Worm (Caenorhabditis elegans) whole organism, L4 larva: Measurements from ENCODE around the gene glb-16.

Source experiments
- F10B5.3 ChIP-seq: sonication (generic microtip); optimal IDR thresholded peaks from 2 replicates; lab custom pipeline; 2016; ENCODE audit warnings: mild to moderate bottlenecking, missing genetic modification characterization, missing compliant biosample characterization
- F26F4.8 ChIP-seq: fragments of 200-800 bp; sonication (Bioruptor generic); conservative IDR thresholded peaks from 2 replicates; pipeline ENCODE4 v1.3.6; 2022; ENCODE audit warnings: missing genetic modification characterization, missing compliant biosample characterization
- R02D3.7 ChIP-seq: fragments of 150-350 bp; sonication (generic microtip); optimal IDR thresholded peaks from 3 replicates; lab custom pipeline; 2014; ENCODE audit warnings: missing biosample characterization, missing genetic modification characterization
- ZK337.2 ChIP-seq: fragments of 200-800 bp; sonication (Bioruptor generic); IDR thresholded peaks from 2 replicates; pipeline ENCODE4 v1.3.6; 2022; ENCODE audit warnings: missing genetic modification reagents, missing genetic modification characterization, missing compliant biosample characterization
- arid-1 ChIP-seq: fragments of 200-800 bp; sonication (Bioruptor generic); conservative IDR thresholded peaks from 2 replicates; pipeline ENCODE4 v1.3.6; 2022; ENCODE audit warnings: missing genetic modification reagents, missing genetic modification characterization, missing compliant biosample characterization
- ceh-32 ChIP-seq: sonication (generic microtip); optimal IDR thresholded peaks from 2 replicates; lab custom pipeline; 2016; ENCODE audit warnings: mild to moderate bottlenecking, missing genetic modification characterization, missing compliant biosample characterization; ENCODE audit not compliant: poor library complexity
- daf-12 ChIP-seq: fragments of 150-350 bp; optimal IDR thresholded peaks from 2 replicates; lab custom pipeline; 2014; ENCODE audit warnings: missing biosample characterization, missing genetic modification reagents, missing genetic modification characterization
- daf-16 ChIP-seq, 3 experiments: sonication (generic microtip); optimal IDR thresholded peaks; 2 replicates each; lab custom pipeline; 2016 to 2017; ENCODE audit warnings: missing genetic modification characterization in 3 of 3, missing genetic modification reagents in 3 of 3, mild to moderate bottlenecking in 2 of 3, missing compliant biosample characterization in 2 of 3, missing biosample characterization in 1 of 3, moderate library complexity in 1 of 3
- dmd-6 ChIP-seq: fragments of 200-800 bp; sonication (Bioruptor generic); IDR thresholded peaks from 2 replicates; pipeline ENCODE4 v1.3.6; 2022; ENCODE audit warnings: missing genetic modification reagents, missing genetic modification characterization, missing compliant biosample characterization
- dpl-1 ChIP-seq: fragments of 150-350 bp; optimal IDR thresholded peaks from 2 replicates; lab custom pipeline; 2014; ENCODE audit warnings: missing biosample characterization, missing genetic modification reagents, missing genetic modification characterization
- dve-1 ChIP-seq: sonication (generic microtip); optimal IDR thresholded peaks from 2 replicates; lab custom pipeline; 2017; ENCODE audit warnings: antibody characterized with exemption, mild to moderate bottlenecking, missing genetic modification characterization, missing compliant biosample characterization; ENCODE audit not compliant: insufficient read depth
- hif-1 ChIP-seq, 2 experiments: sonication (generic microtip); optimal IDR thresholded peaks; 2 replicates each; lab custom pipeline; 2016 to 2017; ENCODE audit warnings: missing compliant biosample characterization in 2 of 2, missing genetic modification characterization in 2 of 2, missing genetic modification reagents in 2 of 2, missing genotype in 2 of 2, mild to moderate bottlenecking in 1 of 2
- hlh-11 ChIP-seq: fragments of 200-800 bp; sonication (Bioruptor generic); optimal IDR thresholded peaks from 2 replicates; lab custom pipeline; 2018; ENCODE audit warnings: mild to moderate bottlenecking, missing genetic modification characterization, missing compliant biosample characterization
- hmg-1.1 ChIP-seq: fragments of 200-800 bp; sonication (Bioruptor generic); IDR thresholded peaks from 2 replicates; pipeline ENCODE4 v1.3.6; 2022; ENCODE audit warnings: missing genetic modification reagents, missing genetic modification characterization, missing compliant biosample characterization
- lin-1 ChIP-seq: fragments of 200-800 bp; sonication (Bioruptor generic); IDR thresholded peaks from 2 replicates; pipeline ENCODE4 v1.3.6; 2022; ENCODE audit warnings: missing genetic modification reagents, missing genetic modification characterization, missing compliant biosample characterization
- lsy-2 ChIP-seq, 2 experiments: fragments of 150-350 bp in 1 of 2; sonication (generic microtip) in 1 of 2; optimal IDR thresholded peaks; 2 replicates each; lab custom pipeline; 2014 to 2017; ENCODE audit warnings: missing biosample characterization in 2 of 2, missing genetic modification characterization in 2 of 2
- mdl-1 ChIP-seq, 2 experiments: fragments of 150-350 bp in 1 of 2; sonication (generic microtip) in 1 of 2; optimal IDR thresholded peaks; 2 replicates each; lab custom pipeline; 2014 to 2017; ENCODE audit warnings: missing biosample characterization in 2 of 2, missing genetic modification characterization in 2 of 2
- mdt-29 ChIP-seq: fragments of 200-800 bp; sonication (Bioruptor generic); IDR thresholded peaks from 2 replicates; pipeline ENCODE4 v1.3.6; 2022; ENCODE audit warnings: missing genetic modification reagents, missing genetic modification characterization, missing compliant biosample characterization
- mep-1 ChIP-seq: fragments of 150-350 bp; sonication (generic microtip); optimal IDR thresholded peaks from 3 replicates; lab custom pipeline; 2014; ENCODE audit warnings: missing biosample characterization, missing genetic modification characterization
- mxl-3 ChIP-seq: fragments of 200-800 bp; sonication (Bioruptor generic); optimal IDR thresholded peaks from 2 replicates; lab custom pipeline; 2018; ENCODE audit warnings: mild to moderate bottlenecking, missing genetic modification characterization, missing compliant biosample characterization
- nhr-102 ChIP-seq: sonication (generic microtip); optimal IDR thresholded peaks from 2 replicates; lab custom pipeline; 2016; ENCODE audit warnings: mild to moderate bottlenecking, missing genetic modification characterization, moderate library complexity, missing compliant biosample characterization
- nhr-11 ChIP-seq: fragments of 150-350 bp; optimal IDR thresholded peaks from 2 replicates; lab custom pipeline; 2014; ENCODE audit warnings: missing biosample characterization, missing genetic modification characterization
- nhr-28 ChIP-seq: fragments of 150-350 bp; optimal IDR thresholded peaks from 2 replicates; lab custom pipeline; 2014; ENCODE audit warnings: missing biosample characterization, missing genetic modification characterization
- nhr-41 ChIP-seq: fragments of 200-800 bp; sonication (Bioruptor generic); IDR thresholded peaks from 2 replicates; pipeline ENCODE4 v1.3.6; 2022; ENCODE audit warnings: missing genetic modification reagents, missing genetic modification characterization, missing compliant biosample characterization
- nhr-42 ChIP-seq: fragments of 200-800 bp; sonication (Bioruptor generic); IDR thresholded peaks from 2 replicates; pipeline ENCODE4 v1.3.6; 2022; ENCODE audit warnings: missing genetic modification characterization, missing compliant biosample characterization
- nhr-48 ChIP-seq: sonication (generic microtip); optimal IDR thresholded peaks from 2 replicates; lab custom pipeline; 2016; ENCODE audit warnings: mild to moderate bottlenecking, missing genetic modification characterization, missing compliant biosample characterization
- nhr-76 ChIP-seq: fragments of 150-350 bp; optimal IDR thresholded peaks from 2 replicates; lab custom pipeline; 2014; ENCODE audit warnings: missing biosample characterization, missing genetic modification characterization
- nhr-77 ChIP-seq: fragments of 150-350 bp; optimal IDR thresholded peaks from 2 replicates; lab custom pipeline; 2014; ENCODE audit warnings: missing biosample characterization, missing genetic modification characterization
- php-3 ChIP-seq: fragments of 200-800 bp; sonication (Bioruptor generic); IDR thresholded peaks from 2 replicates; pipeline ENCODE4 v1.3.6; 2022; ENCODE audit warnings: missing genetic modification reagents, missing genetic modification characterization, missing compliant biosample characterization
- pqm-1 ChIP-seq: sonication (generic microtip); optimal IDR thresholded peaks from 2 replicates; lab custom pipeline; 2017; ENCODE audit warnings: missing biosample characterization, missing genetic modification characterization
- skn-1 ChIP-seq: fragments of 150-350 bp; optimal IDR thresholded peaks from 2 replicates; lab custom pipeline; 2014; ENCODE audit warnings: missing biosample characterization, missing genetic modification characterization
- snpc-1.2 ChIP-seq: fragments of 200-800 bp; sonication (Bioruptor generic); IDR thresholded peaks from 2 replicates; pipeline ENCODE4 v1.3.6; 2022; ENCODE audit warnings: missing genetic modification reagents, missing genetic modification characterization, missing compliant biosample characterization
- tra-1 ChIP-seq: fragments of 200-800 bp; sonication (Bioruptor generic); IDR thresholded peaks from 2 replicates; pipeline ENCODE4 v1.3.6; 2022; ENCODE audit warnings: missing genetic modification reagents, missing genetic modification characterization, missing compliant biosample characterization
- unc-62 ChIP-seq, 3 experiments: fragments of 150-350 bp in 1 of 3; sonication (generic microtip); optimal IDR thresholded peaks in 2 of 3; peaks in 1 of 3; 1 replicate in 1 of 3; 2 replicates in 2 of 3; lab custom pipeline; 2014 to 2017; ENCODE audit warnings: missing biosample characterization in 3 of 3, missing genetic modification characterization in 3 of 3, missing genetic modification reagents in 3 of 3, missing genotype in 1 of 3
- zfp-3 ChIP-seq: fragments of 200-800 bp; sonication (Bioruptor generic); conservative IDR thresholded peaks from 2 replicates; pipeline ENCODE4 v1.3.6; 2022; ENCODE audit warnings: missing genetic modification reagents, missing genetic modification characterization, missing compliant biosample characterization
- zip-2 ChIP-seq: fragments of 150-350 bp; optimal IDR thresholded peaks from 2 replicates; lab custom pipeline; 2014; ENCODE audit warnings: missing biosample characterization, missing genetic modification characterization
- ztf-11 ChIP-seq: fragments of 150-350 bp; optimal IDR thresholded peaks from 2 replicates; lab custom pipeline; 2014; ENCODE audit warnings: missing biosample characterization, missing genetic modification characterization

The glb-16 gene

ce11 chrX:7575939-7576338 is 36.0 kb upstream of the glb-16 start:
- peak; percentile 56 for TF ChIP-seq nhr-48
- TF ChIP-seq daf-12 (tag; lab: Kevin White, UChicago): no peak
- peak in 1 of 2 experiments; percentile 41 for TF ChIP-seq mdl-1 (tag; optimal IDR thresholded peaks at IDR 0.05; lab: Kevin White, UChicago)
- no peak for TF ChIP-seq ztf-11 (tag; lab: Kevin White, UChicago)
- TF ChIP-seq unc-62 (GFP tag; optimal IDR thresholded peaks at IDR 0.05 in 1 of 2; lab: Kevin White, UChicago): peak in 1 of 2 experiments; percentile 98
- TF ChIP-seq unc-62 (tag; optimal IDR thresholded peaks at IDR 0.05; lab: Kevin White, UChicago): no peak
- no peak for TF ChIP-seq nhr-42 (GFP tag; lab: Robert Waterston, UW)
- peak; percentile 76 for TF ChIP-seq hlh-11 (tag; lab: Kevin White, UChicago)
- TF ChIP-seq ZK337.2 (GFP tag; lab: Robert Waterston, UW): no peak
- TF ChIP-seq zfp-3 (GFP tag; lab: Robert Waterston, UW): no peak
- 0 out of 2 replicates have a peak, but pooled peaks have one; percentile 56 for TF ChIP-seq nhr-41 (GFP tag; lab: Robert Waterston, UW)
- peak; percentile 61 for TF ChIP-seq php-3
- peak; percentile 80 for TF ChIP-seq tra-1 (GFP tag; lab: Robert Waterston, UW)
- no peak for TF ChIP-seq F10B5.3 (tag; lab: Kevin White, UChicago)
- TF ChIP-seq dve-1: peak; percentile 76
- peak; percentile 97 for TF ChIP-seq pqm-1 (tag; lab: Kevin White, UChicago)
- no peak for TF ChIP-seq mdt-29 (GFP tag; lab: Robert Waterston, UW)
- TF ChIP-seq lin-1 (GFP tag; lab: Robert Waterston, UW): peak; percentile 38; the same call in 1 of the 2 replicates
- TF ChIP-seq ceh-32 (tag; lab: Kevin White, UChicago): no peak
- peak in 1 of 2 experiments; percentile 2 for TF ChIP-seq hif-1 (tag; optimal IDR thresholded peaks at IDR 0.05; lab: Kevin White, UChicago)
- peak; percentile 33 for TF ChIP-seq nhr-11 (tag; lab: Kevin White, UChicago)
- TF ChIP-seq mxl-3 (GFP tag; lab: Kevin White, UChicago): peak; percentile 31
- TF ChIP-seq nhr-28 (tag; lab: Kevin White, UChicago): peak; percentile 98
- no peak for TF ChIP-seq daf-16 (GFP tag; optimal IDR thresholded peaks at IDR 0.05; lab: Kevin White, UChicago)
- peak; percentile 87 for TF ChIP-seq daf-16 (tag; optimal IDR thresholded peaks at IDR 0.05; lab: Kevin White, UChicago)
- no peak for TF ChIP-seq nhr-102 (tag; lab: Kevin White, UChicago)
- TF ChIP-seq nhr-77: peak; percentile 17
- TF ChIP-seq lsy-2 (tag; optimal IDR thresholded peaks at IDR 0.05; lab: Kevin White, UChicago): peak in 1 of 2 experiments; percentile 5
- TF ChIP-seq F26F4.8: no peak
- peak; percentile 16 for TF ChIP-seq mep-1 (tag; lab: Kevin White, UChicago)
- peak; percentile 86 for TF ChIP-seq dmd-6 (GFP tag; lab: Robert Waterston, UW)

- TF ChIP-seq snpc-1.2 (no peak), hlh-11 (tag; lab: Kevin White, UChicago) (peak; percentile 45), daf-16 (GFP tag; optimal IDR thresholded peaks at IDR 0.05; lab: Kevin White, UChicago) (peak in 1 of 2 experiments; percentile 45), daf-16 (tag; optimal IDR thresholded peaks at IDR 0.05; lab: Kevin White, UChicago) (no peak), hmg-1.1 (GFP tag; lab: Robert Waterston, UW) (peak; percentile 37; the same call in 1 of the 2 replicates), arid-1 (GFP tag; lab: Robert Waterston, UW) (no peak), skn-1 (tag; lab: Kevin White, UChicago) (no peak), nhr-11 (tag; lab: Kevin White, UChicago) (peak; percentile 51), unc-62 (GFP tag; optimal IDR thresholded peaks at IDR 0.05 in 1 of 2; lab: Kevin White, UChicago) (no peak), unc-62 (tag; optimal IDR thresholded peaks at IDR 0.05; lab: Kevin White, UChicago) (no peak), R02D3.7 (no peak), nhr-76 (tag; lab: Kevin White, UChicago) (no peak)
Observed at ce11 chrX:7573629-7574028, 33.7 kb upstream of the glb-16 start.

ce11 chrX:7573572-7573628 is 33.5 kb upstream of the glb-16 start, which contains the start of the genes unc-98 and F08C6.18:
unc-98 (minus strand) TSS chrX:7573619.
F08C6.18 (minus strand) TSS chrX:7573628.
- TF ChIP-seq dpl-1 (GFP tag; lab: Kevin White, UChicago): no peak
- no peak for TF ChIP-seq zip-2
- TF ChIP-seq unc-62 (GFP tag; optimal IDR thresholded peaks at IDR 0.05 in 1 of 2; lab: Kevin White, UChicago): no peak
- no peak for TF ChIP-seq unc-62 (tag; optimal IDR thresholded peaks at IDR 0.05; lab: Kevin White, UChicago)
